Worm (Caenorhabditis elegans) whole organism, mixed stage, embryonic: ENCODE measurements around the gene glb-21.

Experiments used
- lsy-2 ChIP-seq: fragments of 150-350 bp; optimal IDR thresholded peaks from 2 replicates; lab custom pipeline; 2014; ENCODE audit warnings: missing biosample characterization, missing genetic modification characterization
- mab-5 ChIP-seq: fragments of 150-350 bp; optimal IDR thresholded peaks from 2 replicates; lab custom pipeline; 2014; ENCODE audit warnings: missing biosample characterization, missing genetic modification characterization
- nhr-237 ChIP-seq: fragments of 150-350 bp; optimal IDR thresholded peaks from 2 replicates; lab custom pipeline; 2014; ENCODE audit warnings: missing biosample characterization, missing genetic modification characterization
- snpc-4 ChIP-seq: fragments of 150-350 bp; optimal IDR thresholded peaks from 2 replicates; lab custom pipeline; 2014; ENCODE audit warnings: missing biosample characterization, missing genetic modification characterization
- unc-62 ChIP-seq: fragments of 150-350 bp; optimal IDR thresholded peaks from 2 replicates; lab custom pipeline; 2014; ENCODE audit warnings: missing biosample characterization, missing genetic modification reagents, missing genetic modification characterization

DNA sequence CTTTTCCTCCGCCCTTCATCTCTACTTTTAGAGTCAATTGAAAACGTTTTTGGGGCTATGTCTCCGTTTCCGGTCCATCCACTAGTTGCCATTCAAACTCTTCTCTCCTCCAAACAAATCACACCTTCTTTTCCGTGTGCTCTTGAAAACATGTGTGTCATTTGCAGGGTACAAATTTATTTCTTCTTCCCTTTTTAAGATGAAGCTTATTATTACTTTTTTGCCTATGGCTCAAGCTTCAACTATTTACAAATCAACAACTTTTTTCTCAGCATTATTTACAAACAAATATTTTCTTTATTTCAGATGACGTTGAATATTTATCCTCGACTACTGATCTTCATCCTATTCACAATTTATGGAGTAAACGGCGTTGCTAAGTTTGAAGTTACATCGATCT, 32.9 kb upstream of the glb-21 start, which contains the start of gene T25B9.3:
- TF ChIP-seq nhr-237 (tag; lab: Kevin White, UChicago) (no peak), lsy-2 (tag; lab: Kevin White, UChicago) (no peak), unc-62 (GFP tag; lab: Kevin White, UChicago) (no peak), snpc-4 (tag; lab: Kevin White, UChicago) (no peak), mab-5 (no peak)
